Worm (Caenorhabditis elegans): Measurements from ENCODE around the gene algn-9.

algn-9 gene

DNA sequence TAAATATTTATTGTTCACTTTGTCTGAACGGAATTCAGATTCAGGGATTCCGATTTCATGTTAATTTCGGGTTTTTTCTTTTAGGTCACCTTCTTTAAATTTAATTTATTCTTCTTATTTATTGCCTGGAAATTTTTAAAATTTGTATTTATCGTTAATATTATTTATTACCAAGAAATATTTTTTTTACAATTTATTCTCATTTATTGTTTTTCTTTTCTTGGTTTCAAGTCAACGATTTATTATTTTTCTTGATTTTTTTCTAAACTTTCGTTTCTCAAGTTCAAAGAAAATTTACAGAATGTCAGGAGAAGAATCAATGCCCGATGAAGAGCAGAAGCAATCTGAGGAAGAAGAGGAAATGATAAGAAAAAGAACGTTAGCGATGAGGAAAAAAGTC lies 3.6 kb downstream of the algn-9 start, which contains the start of gene crn-3:
Gene crn-3 (plus strand): TSS at position 301 of the 400 bp plus-strand sequence.
- TF ChIP-seq hmbx-1 (tag; optimal IDR thresholded peaks at IDR 0.05), result no peak
- no peak for TF ChIP-seq tra-4 (tag; optimal IDR thresholded peaks at IDR 0.05)
- TF ChIP-seq ceh-13 (GFP tag; optimal IDR thresholded peaks at IDR 0.05), result no peak
- TF ChIP-seq tbx-11 (GFP tag; IDR thresholded peaks at IDR 0.05), result no peak
- TF ChIP-seq hnd-1 (tag; optimal IDR thresholded peaks at IDR 0.05), result no peak
- no peak for TF ChIP-seq flt-1 (GFP tag; IDR thresholded peaks at IDR 0.05)
- no peak for TF ChIP-seq ama-1 (optimal IDR thresholded peaks at IDR 0.05)

DNA sequence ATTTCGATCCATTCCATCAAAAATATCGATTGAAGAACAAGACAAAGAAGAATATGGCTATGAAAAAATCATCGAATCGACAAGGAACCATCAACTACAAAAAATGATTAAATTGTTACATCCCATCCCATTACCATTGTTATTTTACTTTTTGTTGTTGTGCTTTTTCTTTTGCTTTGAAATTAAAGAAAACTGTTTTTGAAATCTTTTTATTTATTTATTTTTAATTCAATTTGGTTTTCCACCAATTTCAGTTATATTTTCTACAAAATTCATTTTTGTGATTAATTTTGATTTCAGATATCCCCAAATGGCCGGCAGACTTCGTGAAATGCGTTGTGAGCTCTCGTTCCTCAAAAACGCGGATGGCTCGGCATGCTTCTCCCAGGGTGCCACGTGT lies 8.3 kb downstream of the algn-9 start, which contains the start of gene crn-5:
Gene crn-5 (plus strand): TSS at position 301 of the 400 bp plus-strand sequence.
- TF ChIP-seq hnd-1 (tag; optimal IDR thresholded peaks at IDR 0.05), result no peak

DNA sequence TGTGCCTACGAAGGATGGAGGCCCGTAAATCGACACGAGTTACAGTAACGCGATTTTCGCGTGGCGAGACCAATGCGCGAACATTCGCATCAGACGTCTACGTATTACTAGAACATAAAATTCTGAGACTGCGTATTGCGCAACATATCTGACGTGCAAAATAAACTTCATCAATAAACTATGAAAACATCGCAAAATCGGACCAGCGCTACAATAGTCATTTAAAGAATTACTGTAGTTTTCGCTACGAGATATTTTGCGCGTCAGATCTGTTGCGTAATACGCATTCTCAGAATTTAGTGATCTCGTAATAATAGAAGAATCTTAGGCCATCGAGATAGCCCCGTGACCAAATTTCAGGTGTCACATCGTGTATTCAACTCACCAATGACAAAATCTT lies 10.2 kb downstream of the algn-9 start:
- no peak for TF ChIP-seq flt-1 (GFP tag; IDR thresholded peaks at IDR 0.05)

DNA sequence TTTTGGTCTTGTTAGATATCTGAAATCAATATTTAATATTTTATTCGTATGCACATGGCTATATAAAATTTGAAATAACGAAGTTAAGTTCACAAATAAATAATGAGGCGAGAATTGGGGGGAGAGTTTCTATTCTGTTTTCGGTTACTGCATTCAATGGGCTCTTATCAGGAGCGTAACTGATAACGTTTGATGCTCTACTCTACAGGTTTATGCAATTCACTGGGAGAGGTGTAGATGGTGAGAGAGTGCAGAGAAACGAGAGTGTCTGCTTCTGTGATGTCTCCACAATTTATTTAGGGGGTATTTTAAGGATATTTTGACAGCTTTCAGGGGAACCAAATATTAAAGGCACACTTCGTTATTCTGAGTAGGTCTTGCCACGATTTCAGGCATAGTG lies 10.6 kb downstream of the algn-9 start, which contains the start of gene C14A4.6:
Gene C14A4.6 (minus strand): TSS at position 19 of the 400 bp plus-strand sequence.
- TF ChIP-seq F13C5.2 (tag; optimal IDR thresholded peaks at IDR 0.05), result no peak
- TF ChIP-seq B0310.2 (tag; optimal IDR thresholded peaks at IDR 0.05), result no peak
- TF ChIP-seq tra-4 (tag; optimal IDR thresholded peaks at IDR 0.05), result no peak
- no peak for TF ChIP-seq tbx-37 (GFP tag; conservative IDR thresholded peaks at IDR 0.05)
- no peak for TF ChIP-seq tbx-11 (GFP tag; IDR thresholded peaks at IDR 0.05)
- no peak for TF ChIP-seq ceh-36 (tag; optimal IDR thresholded peaks at IDR 0.05)
- no peak for TF ChIP-seq hmbx-1 (tag; optimal IDR thresholded peaks at IDR 0.05)
- no peak for TF ChIP-seq flt-1 (GFP tag; IDR thresholded peaks at IDR 0.05)
- TF ChIP-seq ceh-13 (GFP tag; optimal IDR thresholded peaks at IDR 0.05), result no peak
- TF ChIP-seq ets-7 (tag; optimal IDR thresholded peaks at IDR 0.05), result no peak
- TF ChIP-seq scrt-1 (GFP tag; IDR thresholded peaks at IDR 0.05), result no peak
- no peak for TF ChIP-seq ama-1 (optimal IDR thresholded peaks at IDR 0.05)
- no peak for TF ChIP-seq sea-1 (GFP tag; conservative IDR thresholded peaks at IDR 0.05)

DNA sequence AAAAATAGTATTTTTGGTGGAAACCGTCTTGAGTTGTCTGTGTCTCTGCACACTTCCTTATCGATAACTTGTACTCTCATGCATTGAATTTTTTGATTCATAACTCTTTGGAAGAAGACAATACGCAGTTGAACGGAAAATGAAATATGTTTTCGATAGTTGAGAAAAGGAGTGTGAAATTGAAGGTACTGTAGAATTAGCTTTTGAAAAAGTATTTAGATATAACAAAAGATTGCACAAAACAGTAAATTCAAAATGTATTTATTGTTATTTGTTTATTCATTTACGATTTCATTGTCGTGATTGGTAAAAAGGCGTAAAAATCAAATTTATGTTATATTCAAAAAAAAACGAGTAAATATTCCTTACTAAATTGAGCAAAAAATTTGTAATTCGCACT lies 12.3 kb downstream of the algn-9 start, which contains the start of gene C14A4.7:
Gene C14A4.7 (minus strand): TSS at position 101 of the 400 bp plus-strand sequence.
- TF ChIP-seq B0310.2 (tag; optimal IDR thresholded peaks at IDR 0.05) (no peak), flt-1 (GFP tag; IDR thresholded peaks at IDR 0.05) (no peak)

DNA sequence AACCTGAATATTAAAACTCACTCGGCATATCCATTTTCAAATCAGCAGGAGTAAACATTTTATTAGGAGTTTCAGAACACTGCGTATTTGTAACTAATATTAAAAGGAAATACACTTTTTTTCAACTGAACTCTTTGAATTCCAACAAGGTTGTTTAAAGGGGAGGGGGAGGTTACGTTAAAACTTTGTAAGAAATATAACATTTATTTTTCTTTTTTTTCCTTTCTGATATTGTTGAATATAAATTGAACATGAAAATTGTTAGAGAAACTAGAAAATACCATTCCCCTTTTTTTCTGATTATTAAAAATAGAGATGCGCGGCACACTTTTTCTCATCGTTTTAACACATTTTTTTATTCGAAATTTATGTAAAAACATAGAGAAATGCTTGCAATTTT lies 13.9 kb downstream of the algn-9 start, which contains the start of gene C14A4.8:
Gene C14A4.8 (minus strand): TSS at position 101 of the 400 bp plus-strand sequence.
- TF ChIP-seq B0310.2 (tag; optimal IDR thresholded peaks at IDR 0.05), result no peak
- no peak for TF ChIP-seq ets-7 (tag; optimal IDR thresholded peaks at IDR 0.05)
- TF ChIP-seq F13C5.2 (tag; optimal IDR thresholded peaks at IDR 0.05), result no peak

DNA sequence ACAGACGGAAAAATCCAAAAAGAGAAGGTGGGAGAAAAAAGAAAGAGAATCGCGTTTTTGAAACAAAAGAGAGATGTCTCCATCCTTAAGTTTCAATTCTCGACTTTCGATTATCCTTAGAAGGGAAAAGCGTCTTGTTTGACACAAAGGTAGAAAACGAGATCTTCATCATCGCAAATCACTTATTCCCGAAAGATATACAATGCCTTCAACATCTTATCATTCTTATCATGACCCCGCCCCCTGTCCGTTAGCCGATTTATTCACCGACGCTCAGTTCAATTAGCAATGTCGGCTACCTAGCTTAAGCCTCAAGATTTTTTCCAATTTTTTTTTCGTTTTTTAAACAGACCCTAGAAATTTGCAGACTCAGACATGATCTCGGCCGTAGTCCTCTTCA lies 14.8 kb downstream of the algn-9 start, which contains the start of gene C14A4.9:
Gene C14A4.9 (plus strand): TSS at position 368 of the 400 bp plus-strand sequence.
- TF ChIP-seq ama-1 (optimal IDR thresholded peaks at IDR 0.05), result no peak

DNA sequence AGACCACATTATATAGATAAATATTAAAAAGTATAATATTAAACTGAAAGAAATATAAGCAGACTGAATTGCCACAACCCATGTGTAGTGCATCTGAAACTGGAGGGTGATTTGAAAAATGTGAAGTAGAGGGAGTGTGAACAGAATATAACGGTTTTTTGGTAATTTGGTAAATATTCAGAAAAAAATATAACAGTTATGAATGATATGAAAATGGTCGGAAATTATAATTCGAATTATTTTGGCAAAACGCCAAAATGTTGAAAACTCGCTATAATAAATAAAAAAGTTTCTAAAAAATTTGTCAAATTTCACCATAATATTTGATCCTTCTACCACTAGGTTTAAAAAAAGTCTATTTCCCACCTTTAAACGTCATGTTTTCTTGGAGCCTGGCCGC lies 18.0 kb downstream of the algn-9 start, which contains the start of gene srv-2:
Gene srv-2 (minus strand): TSS at position 101 of the 400 bp plus-strand sequence.
- TF ChIP-seq tra-4 (tag; optimal IDR thresholded peaks at IDR 0.05) (no peak), flt-1 (GFP tag; IDR thresholded peaks at IDR 0.05) (no peak), ets-7 (tag; optimal IDR thresholded peaks at IDR 0.05) (no peak), aly-1 (tag; optimal IDR thresholded peaks at IDR 0.05) (no peak), pes-1 (GFP tag; IDR thresholded peaks at IDR 0.05) (no peak), hmbx-1 (tag; optimal IDR thresholded peaks at IDR 0.05) (no peak), B0310.2 (tag; optimal IDR thresholded peaks at IDR 0.05) (no peak), ceh-36 (tag; optimal IDR thresholded peaks at IDR 0.05) (no peak), hmg-4 (GFP tag; optimal IDR thresholded peaks at IDR 0.05) (no peak), tbx-11 (GFP tag; IDR thresholded peaks at IDR 0.05) (no peak), tbx-37 (GFP tag; conservative IDR thresholded peaks at IDR 0.05) (no peak), ceh-13 (GFP tag; optimal IDR thresholded peaks at IDR 0.05) (no peak), scrt-1 (GFP tag; IDR thresholded peaks at IDR 0.05) (no peak)

DNA sequence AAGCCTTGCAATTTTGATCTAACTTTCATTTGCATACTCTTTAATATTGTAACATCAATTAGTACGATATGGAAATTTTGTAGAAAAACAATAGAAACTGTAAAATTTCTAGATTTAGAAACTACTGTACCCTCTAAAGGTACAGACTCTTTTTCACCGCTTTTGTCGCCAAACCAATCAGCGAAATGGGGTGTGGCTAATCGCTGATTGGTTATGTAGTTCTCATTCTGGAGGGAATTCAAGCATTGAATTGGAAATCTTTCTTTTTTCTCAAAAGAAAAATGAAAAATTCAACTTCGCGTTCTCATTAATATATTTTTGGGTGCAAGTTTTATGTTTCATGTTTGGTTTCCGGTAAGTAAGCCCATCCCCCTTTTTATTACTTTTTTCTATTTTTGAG lies 19.4 kb downstream of the algn-9 start:
- no peak for TF ChIP-seq hmbx-1 (tag; optimal IDR thresholded peaks at IDR 0.05)
- no peak for TF ChIP-seq ceh-36 (tag; optimal IDR thresholded peaks at IDR 0.05)

DNA sequence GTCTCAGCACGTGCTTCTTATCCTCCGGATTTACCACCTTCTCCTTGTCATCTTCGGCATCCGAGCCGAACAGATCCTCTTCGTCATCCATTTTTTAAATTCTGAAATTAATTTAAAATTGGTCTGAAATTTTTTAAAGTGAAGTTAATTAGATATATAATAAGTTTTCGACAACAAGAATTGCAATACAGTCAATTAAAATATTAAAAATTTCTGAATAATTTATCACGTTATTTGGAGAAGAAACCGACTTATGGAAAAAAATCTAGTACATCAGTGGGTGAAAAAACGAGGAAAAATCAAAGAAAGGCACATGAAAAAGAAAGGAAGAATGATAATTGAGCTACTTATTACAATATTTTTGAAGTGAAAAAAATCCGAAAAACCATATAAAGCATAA lies 21.4 kb downstream of the algn-9 start, which contains the start of gene taf-13:
Gene taf-13 (minus strand): TSS at position 101 of the 400 bp plus-strand sequence.
- TF ChIP-seq hmg-4 (GFP tag; optimal IDR thresholded peaks at IDR 0.05) (no peak), B0310.2 (tag; optimal IDR thresholded peaks at IDR 0.05) (no peak), hnd-1 (tag; optimal IDR thresholded peaks at IDR 0.05) (no peak), tra-4 (tag; optimal IDR thresholded peaks at IDR 0.05) (no peak)

Measured in whole organism, early embryonic.